Fruit fly (Drosophila melanogaster) whole organism, adult: ENCODE results near the gene CG32240.

ENCODE experiments used
- CG12768 ChIP-seq: fragments of 200-800 bp; sonication (Bioruptor generic); optimal IDR thresholded peaks from 2 replicates; lab custom pipeline; 2017; ENCODE audit warnings: missing biosample characterization, missing genetic modification characterization, mild to moderate bottlenecking, moderate library complexity, missing genetic modification reagents
- CG1620 ChIP-seq: fragments of 200-800 bp; sonication (Bioruptor generic); optimal IDR thresholded peaks from 2 replicates; lab custom pipeline; 2016; ENCODE audit warnings: missing biosample characterization, missing genetic modification characterization
- CG7045 ChIP-seq: fragments of 200-800 bp; sonication (Bioruptor generic); optimal IDR thresholded peaks from 2 replicates; lab custom pipeline; 2017; ENCODE audit warnings: missing biosample characterization, mild to moderate bottlenecking, missing genetic modification characterization
- Mnt ChIP-seq: fragments of 200-800 bp; sonication (Bioruptor generic); optimal IDR thresholded peaks from 2 replicates; lab custom pipeline; 2016; ENCODE audit warnings: missing biosample characterization, mild to moderate bottlenecking, missing genetic modification characterization
- kay ChIP-seq: fragments of 200-800 bp; sonication (Bioruptor generic); peaks from one replicate; lab custom pipeline; 2016; ENCODE audit warnings: missing biosample characterization, missing genetic modification characterization, borderline replicate concordance
- toe ChIP-seq: fragments of 200-800 bp; sonication (Bioruptor generic); optimal IDR thresholded peaks from 2 replicates; lab custom pipeline; 2016; ENCODE audit warnings: missing biosample characterization, missing genetic modification characterization

DNA sequence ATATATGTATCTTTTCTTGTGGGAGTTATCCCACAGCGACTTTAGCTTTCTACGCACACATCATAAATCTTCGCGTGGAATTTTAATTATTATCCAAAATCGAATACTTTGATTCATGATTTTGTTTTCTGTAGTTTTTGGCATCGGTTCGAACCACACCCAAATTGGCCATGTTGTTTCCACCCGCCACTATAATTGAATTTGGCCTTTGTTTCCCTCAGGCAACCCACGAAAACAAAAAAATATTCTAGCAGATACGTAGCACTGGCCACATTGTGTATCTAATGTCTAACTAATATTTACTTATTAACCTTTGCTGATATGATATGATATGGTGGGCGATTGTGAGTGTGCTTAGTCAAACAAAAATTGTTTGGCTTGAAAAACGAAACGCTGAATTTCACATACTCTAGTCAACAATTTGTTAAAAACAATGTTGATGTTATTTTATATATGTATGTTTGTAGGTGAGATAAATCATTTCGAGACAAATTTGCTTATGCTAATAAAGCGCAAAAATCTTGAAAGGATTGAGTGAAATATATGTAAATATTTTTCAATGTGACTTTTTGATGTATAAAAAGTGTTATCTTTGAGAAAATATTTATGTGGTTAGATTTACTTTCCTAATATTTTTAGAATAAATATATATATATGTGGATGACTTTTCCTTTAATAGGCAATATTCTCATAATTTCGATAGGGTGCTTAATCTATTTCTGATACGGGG, 26.4 kb downstream of the CG32240 start:
- peak; percentile 77 for TF ChIP-seq kay (GFP tag; lab: Kevin White, UChicago)
- no peak for TF ChIP-seq CG7045 (GFP tag; lab: Kevin White, UChicago)
- no peak for TF ChIP-seq CG1620
- TF ChIP-seq toe (GFP tag; lab: Kevin White, UChicago): no peak
- no peak for TF ChIP-seq CG12768
- TF ChIP-seq Mnt (GFP tag; lab: Kevin White, UChicago): no peak
